Fruit fly (Drosophila melanogaster): Measurements from ENCODE around the gene CG4045.

DNA sequence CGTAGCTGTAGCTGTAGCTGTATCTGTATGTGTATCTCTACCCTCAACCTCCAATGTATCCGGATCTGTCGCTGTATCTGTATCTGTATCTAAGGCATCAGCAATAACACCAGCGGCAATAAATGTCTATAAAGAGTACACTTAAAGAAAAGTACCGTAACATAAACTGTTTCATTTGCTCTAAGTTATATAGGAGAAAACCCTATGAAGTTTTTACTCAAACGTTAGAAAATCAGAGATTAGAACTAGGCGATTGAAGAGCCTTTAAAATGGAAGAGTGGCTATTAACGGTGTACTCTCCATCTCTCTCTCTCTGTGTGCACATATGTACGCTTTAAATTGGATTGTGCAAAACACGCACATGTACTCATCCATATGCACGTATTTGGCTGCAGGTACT lies 22.6 kb upstream of the CG4045 start:
- TF ChIP-seq pfk (GFP tag; optimal IDR thresholded peaks at IDR 0.05) (no peak), CG2875 (GFP tag; optimal IDR thresholded peaks at IDR 0.05) (no peak), HLH3B (GFP tag; IDR thresholded peaks at IDR 0.05) (no peak), sna (GFP tag; IDR thresholded peaks at IDR 0.05; ENCODE audit: partially characterized antibody) (no peak), crc (GFP tag; optimal IDR thresholded peaks at IDR 0.05) (no peak), tup (GFP tag; optimal IDR thresholded peaks at IDR 0.05) (no peak), CG7271 (tag; optimal IDR thresholded peaks at IDR 0.05) (no peak), CG10959 (GFP tag; IDR thresholded peaks at IDR 0.05) (no peak), TFAM (GFP tag; optimal IDR thresholded peaks at IDR 0.05) (no peak), prd (optimal IDR thresholded peaks at IDR 0.05) (no peak), prd (GFP tag; IDR thresholded peaks at IDR 0.05) (no peak), wor (GFP tag; IDR thresholded peaks at IDR 0.05) (no peak), CG10209 (GFP tag; optimal IDR thresholded peaks at IDR 0.05) (no peak)

Data from whole organism, embryonic.